Fruit fly (Drosophila melanogaster): ENCODE data around the gene lin-52.

- TF ChIP-seq h (optimal IDR thresholded peaks at IDR 0.05) (no peak), insv (optimal IDR thresholded peaks at IDR 0.05) (no peak), ttk (optimal IDR thresholded peaks at IDR 0.05) (no peak)
Observed at dm6 chrX:5781520-5781919, 26.8 kb upstream of the lin-52 start, which contains the start of gene CG3108.
